Fruit fly (Drosophila melanogaster): ENCODE results near the gene sip2.

Gene sip2

dm6 chr2L:6964022-6964434 lies at the start of gene sip2, which contains the start of gene Coprox (continued):
- TF ChIP-seq Nf-YB (GFP tag; optimal IDR thresholded peaks at IDR 0.05) = peak; percentile 60
- TF ChIP-seq chn (GFP tag; optimal IDR thresholded peaks at IDR 0.05) = no peak
- no peak for TF ChIP-seq sd (tag; optimal IDR thresholded peaks at IDR 0.05)
- no peak for TF ChIP-seq CG6813 (GFP tag; optimal IDR thresholded peaks at IDR 0.05)
- TF ChIP-seq CG7357 (GFP tag; IDR thresholded peaks at IDR 0.05) = no peak
- TF ChIP-seq CG7271 (tag; optimal IDR thresholded peaks at IDR 0.05) = peak; percentile 62
- peak; percentile 11 for TF ChIP-seq CG12219 (GFP tag; optimal IDR thresholded peaks at IDR 0.05)
- peak; percentile 78 for TF ChIP-seq CG32532 (GFP tag; IDR thresholded peaks at IDR 0.05)
- peak; percentile 43; the same call in 1 of the 2 replicates for TF ChIP-seq sisA (GFP tag; IDR thresholded peaks at IDR 0.05)
- no peak for TF ChIP-seq unc-4 (GFP tag; IDR thresholded peaks at IDR 0.05; ENCODE audit: partially characterized antibody)
- no peak for TF ChIP-seq CG13287 (GFP tag; IDR thresholded peaks at IDR 0.05; ENCODE audit: partially characterized antibody)
- peak; percentile 52 for TF ChIP-seq CG1602 (GFP tag; optimal IDR thresholded peaks at IDR 0.05)
- no peak for TF ChIP-seq dimm (GFP tag; IDR thresholded peaks at IDR 0.05)
- peak; percentile 73 for TF ChIP-seq Ssrp (tag; optimal IDR thresholded peaks at IDR 0.05)
- TF ChIP-seq CG4820 (GFP tag; optimal IDR thresholded peaks at IDR 0.05) = peak; percentile 27
- no peak for TF ChIP-seq bowl (GFP tag; IDR thresholded peaks at IDR 0.05)
- TF ChIP-seq pnt (GFP tag; optimal IDR thresholded peaks at IDR 0.05) = no peak
- no peak for TF ChIP-seq Bdp1 (GFP tag; optimal IDR thresholded peaks at IDR 0.05)
- no peak for TF ChIP-seq CG11723 (GFP tag; optimal IDR thresholded peaks at IDR 0.05)
- TF ChIP-seq CG4360 (GFP tag; IDR thresholded peaks at IDR 0.05) = no peak
- TF ChIP-seq eve (GFP tag; optimal IDR thresholded peaks at IDR 0.05) = no peak
- peak; percentile 15 for TF ChIP-seq lbe (GFP tag; optimal IDR thresholded peaks at IDR 0.05)
- no peak for TF ChIP-seq Atf-2 (GFP tag; optimal IDR thresholded peaks at IDR 0.05)
- TF ChIP-seq E2f2 (GFP tag; IDR thresholded peaks at IDR 0.05) = peak; percentile 84
- peak; percentile 78 for TF ChIP-seq CG15601 (tag; optimal IDR thresholded peaks at IDR 0.05)
- TF ChIP-seq fd102C (GFP tag; optimal IDR thresholded peaks at IDR 0.05) = no peak
- TF ChIP-seq exex (tag; optimal IDR thresholded peaks at IDR 0.05) = no peak
- 0 out of 2 replicates have a peak, but pooled peaks have one; percentile 24 for TF ChIP-seq CG17328 (GFP tag; IDR thresholded peaks at IDR 0.05)
- no peak for TF ChIP-seq ap (GFP tag; IDR thresholded peaks at IDR 0.05)
- TF ChIP-seq ci (GFP tag; IDR thresholded peaks at IDR 0.05) = 0 out of 3 replicates have a peak, but pooled peaks have one; percentile 45
- no peak for TF ChIP-seq vfl (GFP tag; optimal IDR thresholded peaks at IDR 0.05)
- TF ChIP-seq zen (tag; optimal IDR thresholded peaks at IDR 0.05) = peak; percentile 64
- TF ChIP-seq her (GFP tag; optimal IDR thresholded peaks at IDR 0.05) = no peak
- TF ChIP-seq unpg (GFP tag; optimal IDR thresholded peaks at IDR 0.05) = peak; percentile 78
- TF ChIP-seq CG1529 (GFP tag; optimal IDR thresholded peaks at IDR 0.05) = peak; percentile 1
- no peak for TF ChIP-seq ERR (GFP tag; optimal IDR thresholded peaks at IDR 0.05)
- TF ChIP-seq Jarid2 (GFP tag; optimal IDR thresholded peaks at IDR 0.05) = no peak
- no peak for TF ChIP-seq CG34224 (GFP tag; IDR thresholded peaks at IDR 0.05; ENCODE audit: partially characterized antibody)
- TF ChIP-seq Dp (GFP tag; optimal IDR thresholded peaks at IDR 0.05) = peak; percentile 87
- TF ChIP-seq Eip74EF (GFP tag; optimal IDR thresholded peaks at IDR 0.05) = peak in 1 of 2 experiments; percentile 46
- TF ChIP-seq CG18476 (GFP tag; optimal IDR thresholded peaks at IDR 0.05) = no peak
- TF ChIP-seq Vsx1 (GFP tag; optimal IDR thresholded peaks at IDR 0.05) = no peak
- 0 out of 2 replicates have a peak, but pooled peaks have one; percentile 25 for TF ChIP-seq ttk (GFP tag; IDR thresholded peaks at IDR 0.05)
- peak; percentile 32; the same call in 1 of the 2 replicates for TF ChIP-seq Awh (GFP tag; IDR thresholded peaks at IDR 0.05)
- peak; percentile 72 for TF ChIP-seq CG15514 (GFP tag; optimal IDR thresholded peaks at IDR 0.05)
- TF ChIP-seq CG17829 (tag; optimal IDR thresholded peaks at IDR 0.05) = peak; percentile 88
- TF ChIP-seq crc (GFP tag; optimal IDR thresholded peaks at IDR 0.05) = no peak
- TF ChIP-seq sc (optimal IDR thresholded peaks at IDR 0.05) = no peak
- TF ChIP-seq sc (GFP tag; optimal IDR thresholded peaks at IDR 0.05) = no peak
- TF ChIP-seq btn (GFP tag; optimal IDR thresholded peaks at IDR 0.05) = no peak
- TF ChIP-seq bcd (GFP tag; optimal IDR thresholded peaks at IDR 0.05) = peak; percentile 53

Measured in whole organism, embryonic.